Worm (Caenorhabditis elegans) whole organism, L1 larva: ENCODE measurements around the gene srlf-37.

Experiments
- C16A3.4 ChIP-seq: fragments of 150-350 bp; optimal IDR thresholded peaks from 2 replicates; lab custom pipeline; 2014; ENCODE audit warnings: missing biosample characterization, missing genetic modification characterization
- Y116A8C.19 ChIP-seq: sonication (generic microtip); optimal IDR thresholded peaks from 2 replicates; lab custom pipeline; 2016; ENCODE audit warnings: missing compliant biosample characterization, missing genetic modification characterization, borderline replicate concordance
- ceh-90 ChIP-seq: sonication (generic microtip); optimal IDR thresholded peaks from 2 replicates; lab custom pipeline; 2016; ENCODE audit warnings: missing genetic modification characterization, missing compliant biosample characterization
- egl-27 ChIP-seq, 2 experiments: fragments of 150-350 bp in 1 of 2; sonication (generic microtip); optimal IDR thresholded peaks; 3 replicates each; lab custom pipeline; 2017 to 2018; ENCODE audit warnings: missing biosample characterization in 2 of 2, missing genetic modification characterization in 2 of 2, missing genetic modification reagents in 2 of 2
- fos-1 ChIP-seq: fragments of 150-350 bp; optimal IDR thresholded peaks from 2 replicates; lab custom pipeline; 2014; ENCODE audit warnings: missing biosample characterization, missing genetic modification characterization
- nhr-237 ChIP-seq: fragments of 150-350 bp; optimal IDR thresholded peaks from 2 replicates; lab custom pipeline; 2014; ENCODE audit warnings: missing biosample characterization, missing genetic modification characterization
- nhr-28 ChIP-seq: fragments of 150-350 bp; optimal IDR thresholded peaks from 2 replicates; lab custom pipeline; 2014; ENCODE audit warnings: missing biosample characterization, missing genetic modification characterization
- nhr-77 ChIP-seq: fragments of 150-350 bp; optimal IDR thresholded peaks from 2 replicates; lab custom pipeline; 2014; ENCODE audit warnings: missing biosample characterization, missing genetic modification characterization
- pqm-1 ChIP-seq: sonication (generic microtip); optimal IDR thresholded peaks from 3 replicates; lab custom pipeline; 2017; ENCODE audit warnings: missing biosample characterization, missing genetic modification characterization
- unc-62 ChIP-seq: fragments of 150-350 bp; optimal IDR thresholded peaks from 2 replicates; lab custom pipeline; 2014; ENCODE audit warnings: missing biosample characterization, missing genetic modification reagents, missing genetic modification characterization
- unc-86 ChIP-seq: sonication (generic microtip); optimal IDR thresholded peaks from 2 replicates; lab custom pipeline; 2016; ENCODE audit warnings: missing genetic modification characterization, missing compliant biosample characterization
- zip-4 ChIP-seq: fragments of 200-800 bp; sonication (Bioruptor generic); optimal IDR thresholded peaks from 2 replicates; lab custom pipeline; 2018; ENCODE audit warnings: mild to moderate bottlenecking, missing genetic modification characterization, moderate library complexity, missing compliant biosample characterization

- TF ChIP-seq Y116A8C.19 (tag; lab: Kevin White, UChicago) (no peak), ceh-90 (no peak), egl-27 (tag; optimal IDR thresholded peaks at IDR 0.05; lab: Kevin White, UChicago) (no peak), pqm-1 (tag; lab: Kevin White, UChicago) (no peak), nhr-28 (tag; lab: Kevin White, UChicago) (no peak), zip-4 (GFP tag; lab: Kevin White, UChicago) (no peak), nhr-77 (no peak), unc-62 (GFP tag; lab: Kevin White, UChicago) (no peak), unc-86 (tag; lab: Kevin White, UChicago) (no peak), C16A3.4 (tag; lab: Kevin White, UChicago) (no peak), fos-1 (tag; lab: Kevin White, UChicago) (no peak), nhr-237 (no peak)
Measured at ce11 chrV:590182-590581, 13.8 kb downstream of the srlf-37 start, which contains the start of gene ZK488.6.
